Worm (Caenorhabditis elegans): ENCODE measurements around the gene srw-24.

The srw-24 gene

ce11 chrV:15268302-15268701 lies 44.5 kb downstream of the srw-24 start, which contains the start of gene srw-22:
TSS of gene srw-22 (plus strand) at chrV:15268602.
- TF ChIP-seq klf-2 (GFP tag; conservative IDR thresholded peaks at IDR 0.05) (no peak), cog-1 (tag; optimal IDR thresholded peaks at IDR 0.05) (no peak), T22C8.4 (GFP tag; IDR thresholded peaks at IDR 0.05) (no peak), med-1 (GFP tag; optimal IDR thresholded peaks at IDR 0.05; ENCODE audit: insufficient read depth) (no peak), ztf-23 (GFP tag; IDR thresholded peaks at IDR 0.05) (no peak), tab-1 (GFP tag; IDR thresholded peaks at IDR 0.05) (no peak), ztf-29 (GFP tag; IDR thresholded peaks at IDR 0.05) (no peak), ref-1 (GFP tag; conservative IDR thresholded peaks at IDR 0.05) (no peak), flt-1 (GFP tag; IDR thresholded peaks at IDR 0.05) (no peak)

- TF ChIP-seq T22C8.4 (GFP tag; IDR thresholded peaks at IDR 0.05), result no peak
- TF ChIP-seq cog-1 (tag; optimal IDR thresholded peaks at IDR 0.05), result no peak
- no peak for TF ChIP-seq ztf-23 (GFP tag; IDR thresholded peaks at IDR 0.05)
- TF ChIP-seq tab-1 (GFP tag; IDR thresholded peaks at IDR 0.05), result no peak
- no peak for TF ChIP-seq klf-2 (GFP tag; conservative IDR thresholded peaks at IDR 0.05)
- no peak for TF ChIP-seq ztf-29 (GFP tag; IDR thresholded peaks at IDR 0.05)
- no peak for TF ChIP-seq ref-1 (GFP tag; conservative IDR thresholded peaks at IDR 0.05)
- TF ChIP-seq med-1 (GFP tag; optimal IDR thresholded peaks at IDR 0.05; ENCODE audit: insufficient read depth), result no peak
- no peak for TF ChIP-seq flt-1 (GFP tag; IDR thresholded peaks at IDR 0.05)
These were observed 48.5 kb downstream of the srw-24 start, which contains the start of gene T10H4.4 for ce11 chrV:15272263-15272662. TSS of gene T10H4.4 (minus strand) at chrV:15272363.

DNA sequence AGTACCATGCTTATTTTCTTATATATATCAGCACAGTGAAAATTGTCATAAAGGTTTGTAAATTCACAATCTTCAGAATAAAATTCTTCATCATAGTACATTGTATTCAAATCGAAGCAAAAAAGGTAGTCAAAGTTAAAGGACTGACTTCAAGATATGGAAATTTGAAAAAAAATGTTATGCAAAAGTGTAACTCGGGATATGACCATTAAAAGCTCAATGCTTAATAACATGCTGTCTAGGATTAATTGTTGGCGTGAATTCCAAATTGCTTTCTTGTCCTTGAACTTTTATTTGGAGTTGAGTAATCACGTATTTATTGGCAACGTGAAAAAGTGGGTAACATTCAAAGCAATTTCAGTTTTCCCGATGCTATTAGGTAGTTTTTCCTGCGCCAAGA lies 51.0 kb downstream of the srw-24 start, which contains the start of gene srw-16:
srw-16 (minus strand) TSS at position 101 of the 400 bp plus-strand sequence.
- TF ChIP-seq med-1 (GFP tag; optimal IDR thresholded peaks at IDR 0.05; ENCODE audit: insufficient read depth) (no peak), flt-1 (GFP tag; IDR thresholded peaks at IDR 0.05) (no peak), ztf-29 (GFP tag; IDR thresholded peaks at IDR 0.05) (no peak), ztf-23 (GFP tag; IDR thresholded peaks at IDR 0.05) (no peak), klf-2 (GFP tag; conservative IDR thresholded peaks at IDR 0.05) (no peak), tab-1 (GFP tag; IDR thresholded peaks at IDR 0.05) (no peak), T22C8.4 (GFP tag; IDR thresholded peaks at IDR 0.05) (no peak), ref-1 (GFP tag; conservative IDR thresholded peaks at IDR 0.05) (no peak), cog-1 (tag; optimal IDR thresholded peaks at IDR 0.05) (no peak)

Measured in whole organism, midembryonic.